Worm (Caenorhabditis elegans) whole organism, L2 larva: ENCODE measurements around the gene Y55F3AM.13.

ENCODE experiments used
- C34F6.9 ChIP-seq: fragments of 150-350 bp; optimal IDR thresholded peaks from 2 replicates; lab custom pipeline; 2014; ENCODE audit warnings: missing biosample characterization, missing genetic modification characterization
- R02D3.7 ChIP-seq: fragments of 150-350 bp; optimal IDR thresholded peaks from 2 replicates; lab custom pipeline; 2014; ENCODE audit warnings: missing biosample characterization, missing genetic modification characterization
- ZK546.5 ChIP-seq: sonication (generic microtip); optimal IDR thresholded peaks from 2 replicates; lab custom pipeline; 2017; ENCODE audit warnings: missing biosample characterization, missing genetic modification characterization
- alr-1 ChIP-seq: fragments of 150-350 bp; optimal IDR thresholded peaks from 2 replicates; lab custom pipeline; 2014; ENCODE audit warnings: missing biosample characterization, missing genetic modification characterization
- aly-2 ChIP-seq: fragments of 150-350 bp; optimal IDR thresholded peaks from 2 replicates; lab custom pipeline; 2014; ENCODE audit warnings: missing biosample characterization, missing genetic modification characterization
- ama-1 ChIP-seq: fragments of 150-350 bp; optimal IDR thresholded peaks from 2 replicates; lab custom pipeline; 2018; ENCODE audit warnings: inconsistent platforms
- ceh-16 ChIP-seq: fragments of 150-350 bp; optimal IDR thresholded peaks from 2 replicates; lab custom pipeline; 2014; ENCODE audit warnings: missing biosample characterization, missing genetic modification characterization
- crh-2 ChIP-seq: sonication (generic microtip); optimal IDR thresholded peaks from 2 replicates; lab custom pipeline; 2017; ENCODE audit warnings: missing biosample characterization, missing genetic modification characterization
- dmd-4 ChIP-seq: sonication (generic microtip); optimal IDR thresholded peaks from 2 replicates; lab custom pipeline; 2017; ENCODE audit warnings: missing biosample characterization, missing genetic modification characterization
- egl-27 ChIP-seq: sonication (generic microtip); optimal IDR thresholded peaks from 3 replicates; lab custom pipeline; 2017; ENCODE audit warnings: missing biosample characterization, missing genetic modification reagents, missing genetic modification characterization
- elt-1 ChIP-seq: fragments of 150-350 bp; optimal IDR thresholded peaks from 2 replicates; lab custom pipeline; 2014; ENCODE audit warnings: missing biosample characterization, missing genetic modification characterization
- elt-3 ChIP-seq: sonication (generic microtip); optimal IDR thresholded peaks from 2 replicates; lab custom pipeline; 2017; ENCODE audit warnings: missing biosample characterization, missing genetic modification characterization
- fos-1 ChIP-seq: fragments of 150-350 bp; optimal IDR thresholded peaks from 2 replicates; lab custom pipeline; 2014; ENCODE audit warnings: missing biosample characterization, missing genetic modification characterization
- gmeb-1 ChIP-seq: fragments of 150-350 bp; optimal IDR thresholded peaks from 2 replicates; lab custom pipeline; 2014; ENCODE audit warnings: missing biosample characterization, missing genetic modification characterization
- lin-11 ChIP-seq: fragments of 150-350 bp; sonication (generic microtip); optimal IDR thresholded peaks from 2 replicates; lab custom pipeline; 2014; ENCODE audit warnings: missing biosample characterization, missing genetic modification characterization, inconsistent platforms, mixed read lengths
- lin-13 ChIP-seq: fragments of 150-350 bp; optimal IDR thresholded peaks from 2 replicates; lab custom pipeline; 2014; ENCODE audit warnings: missing biosample characterization, missing genetic modification reagents, missing genetic modification characterization
- lin-39 ChIP-seq: fragments of 150-350 bp; optimal IDR thresholded peaks from 2 replicates; lab custom pipeline; 2014; ENCODE audit warnings: missing biosample characterization, missing genetic modification reagents, missing genetic modification characterization
- lsy-2 ChIP-seq, 2 experiments: fragments of 150-350 bp in 1 of 2; sonication (generic microtip) in 1 of 2; optimal IDR thresholded peaks; 2 replicates each; lab custom pipeline; 2014 to 2017; ENCODE audit warnings: missing biosample characterization in 2 of 2, missing genetic modification characterization in 2 of 2
- mdl-1 ChIP-seq, 2 experiments: fragments of 150-350 bp in 1 of 2; sonication (generic microtip) in 1 of 2; optimal IDR thresholded peaks; 2 replicates each; lab custom pipeline; 2017; ENCODE audit warnings: missing biosample characterization in 2 of 2, missing genetic modification characterization in 2 of 2
- nhr-10 ChIP-seq: sonication (generic microtip); optimal IDR thresholded peaks from 2 replicates; lab custom pipeline; 2017; ENCODE audit warnings: missing biosample characterization, missing genetic modification characterization
- nhr-11 ChIP-seq: fragments of 150-350 bp; optimal IDR thresholded peaks from 2 replicates; lab custom pipeline; 2014; ENCODE audit warnings: missing biosample characterization, missing genetic modification characterization
- nhr-12 ChIP-seq: fragments of 150-350 bp; optimal IDR thresholded peaks from 2 replicates; lab custom pipeline; 2014; ENCODE audit warnings: missing biosample characterization, missing genetic modification characterization
- nhr-129 ChIP-seq: fragments of 150-350 bp; optimal IDR thresholded peaks from 2 replicates; lab custom pipeline; 2014; ENCODE audit warnings: missing biosample characterization, missing genetic modification characterization
- nhr-21 ChIP-seq: fragments of 150-350 bp; optimal IDR thresholded peaks from 2 replicates; lab custom pipeline; 2014; ENCODE audit warnings: missing biosample characterization, missing genetic modification characterization
- nhr-23 ChIP-seq: fragments of 150-350 bp; optimal IDR thresholded peaks from 2 replicates; lab custom pipeline; 2014; ENCODE audit warnings: missing biosample characterization, missing genetic modification reagents, missing genetic modification characterization
- nhr-237 ChIP-seq: fragments of 150-350 bp; optimal IDR thresholded peaks from 2 replicates; lab custom pipeline; 2014; ENCODE audit warnings: missing biosample characterization, missing genetic modification characterization
- nhr-25 ChIP-seq: fragments of 150-350 bp; sonication (generic microtip); optimal IDR thresholded peaks from 3 replicates; lab custom pipeline; 2014; ENCODE audit warnings: missing biosample characterization, missing genetic modification characterization
- nhr-6 ChIP-seq: fragments of 150-350 bp; optimal IDR thresholded peaks from 2 replicates; lab custom pipeline; 2014; ENCODE audit warnings: missing biosample characterization, missing genetic modification characterization
- nhr-77 ChIP-seq: fragments of 150-350 bp; optimal IDR thresholded peaks from 2 replicates; lab custom pipeline; 2014; ENCODE audit warnings: missing biosample characterization, missing genetic modification characterization
- peb-1 ChIP-seq: fragments of 150-350 bp; optimal IDR thresholded peaks from 2 replicates; lab custom pipeline; 2014; ENCODE audit warnings: missing biosample characterization, missing genetic modification characterization
- skn-1 ChIP-seq: sonication (generic microtip); optimal IDR thresholded peaks from 2 replicates; lab custom pipeline; 2017; ENCODE audit warnings: missing biosample characterization, missing genetic modification characterization
- sma-3 ChIP-seq: sonication (generic microtip); optimal IDR thresholded peaks from 2 replicates; lab custom pipeline; 2016; ENCODE audit warnings: missing genetic modification reagents, missing genetic modification characterization, missing compliant biosample characterization
- snpc-4 ChIP-seq: fragments of 150-350 bp; optimal IDR thresholded peaks from 2 replicates; lab custom pipeline; 2014; ENCODE audit warnings: missing biosample characterization, missing genetic modification characterization
- unc-39 ChIP-seq: fragments of 150-350 bp; optimal IDR thresholded peaks from 2 replicates; lab custom pipeline; 2014; ENCODE audit warnings: missing biosample characterization, missing genetic modification characterization
- unc-55 ChIP-seq: fragments of 150-350 bp; sonication (generic microtip); optimal IDR thresholded peaks from 3 replicates; lab custom pipeline; 2014; ENCODE audit warnings: missing biosample characterization, missing genetic modification reagents, missing genetic modification characterization
- unc-62 ChIP-seq: fragments of 150-350 bp; optimal IDR thresholded peaks from 2 replicates; lab custom pipeline; 2014; ENCODE audit warnings: missing biosample characterization, missing genetic modification reagents, missing genetic modification characterization
- zag-1 ChIP-seq: fragments of 150-350 bp; optimal IDR thresholded peaks from 2 replicates; lab custom pipeline; 2014; ENCODE audit warnings: missing biosample characterization, missing genetic modification characterization
- ztf-1 ChIP-seq: fragments of 200-800 bp; sonication (Bioruptor generic); conservative IDR thresholded peaks from 2 replicates; pipeline ENCODE4 v1.3.6; 2022; ENCODE audit warnings: missing genetic modification characterization, missing compliant biosample characterization
- ztf-11 ChIP-seq: sonication (generic microtip); optimal IDR thresholded peaks from 2 replicates; lab custom pipeline; 2017; ENCODE audit warnings: missing biosample characterization, missing genetic modification characterization
- ztf-4 ChIP-seq: fragments of 150-350 bp; optimal IDR thresholded peaks from 2 replicates; lab custom pipeline; 2014; ENCODE audit warnings: missing biosample characterization, missing genetic modification characterization

Gene Y55F3AM.13

ce11 chrIV:1011776-1012175, 44.3 kb downstream of the Y55F3AM.13 start:
- TF ChIP-seq lin-11 (tag; lab: Kevin White, UChicago) (no peak), ama-1 (lab: Kevin White, UChicago) (no peak), ztf-1 (no peak), unc-39 (tag; lab: Kevin White, UChicago) (no peak), crh-2 (tag; lab: Kevin White, UChicago) (no peak), snpc-4 (no peak), nhr-21 (tag; lab: Kevin White, UChicago) (no peak), dmd-4 (tag; lab: Kevin White, UChicago) (no peak)
- TF ChIP-seq, all 48 proteins: peak for 0

- TF ChIP-seq nhr-23 (tag; lab: Kevin White, UChicago) = no peak
- TF ChIP-seq ceh-16 = no peak
- TF ChIP-seq alr-1 (tag; lab: Kevin White, UChicago) = no peak
- no peak for TF ChIP-seq ama-1 (lab: Kevin White, UChicago)
- TF ChIP-seq peb-1 (tag; lab: Kevin White, UChicago) = no peak
- no peak for TF ChIP-seq mdl-1 (tag; optimal IDR thresholded peaks at IDR 0.05; lab: Kevin White, UChicago)
- no peak for TF ChIP-seq unc-62 (GFP tag; lab: Kevin White, UChicago)
- TF ChIP-seq nhr-25 (tag; lab: Kevin White, UChicago) = no peak
- TF ChIP-seq, all 48 proteins: peak for 0
Measured at ce11 chrIV:1010212-1010611, 45.9 kb downstream of the Y55F3AM.13 start, which contains the start of gene atg-3. atg-3 (plus strand) TSS chrIV:1010512.

ce11 chrIV:1009546-1009945, 46.6 kb downstream of the Y55F3AM.13 start, which contains the start of gene Y55F3AM.9:
Y55F3AM.9 (minus strand) TSS chrIV:1009734.
- TF ChIP-seq C34F6.9 (tag; lab: Kevin White, UChicago) (peak; percentile 66), crh-2 (tag; lab: Kevin White, UChicago) (peak; percentile 20), nhr-77 (tag; lab: Kevin White, UChicago) (no peak), aly-2 (tag; lab: Kevin White, UChicago) (no peak), lsy-2 (tag; optimal IDR thresholded peaks at IDR 0.05; lab: Kevin White, UChicago) (peak; percentile 33 to 76), dmd-4 (tag; lab: Kevin White, UChicago) (no peak), fos-1 (tag; lab: Kevin White, UChicago) (peak; percentile 27), nhr-11 (tag; lab: Kevin White, UChicago) (no peak), gmeb-1 (tag; lab: Kevin White, UChicago) (peak; percentile 34), skn-1 (tag; lab: Kevin White, UChicago) (no peak), unc-55 (peak; percentile 64), zag-1 (tag; lab: Kevin White, UChicago) (no peak), nhr-129 (tag; lab: Kevin White, UChicago) (peak; percentile 42), ama-1 (lab: Kevin White, UChicago) (peak; percentile 18), sma-3 (GFP tag; lab: Kevin White, UChicago) (no peak), R02D3.7 (tag; lab: Kevin White, UChicago) (no peak), ceh-16 (no peak), nhr-237 (tag; lab: Kevin White, UChicago) (no peak)

ce11 chrIV:1006662-1007061, 49.5 kb downstream of the Y55F3AM.13 start:
- TF ChIP-seq dmd-4 (tag; lab: Kevin White, UChicago) (no peak), mdl-1 (tag; optimal IDR thresholded peaks at IDR 0.05; lab: Kevin White, UChicago) (no peak), elt-3 (tag; lab: Kevin White, UChicago) (no peak), ztf-11 (tag; lab: Kevin White, UChicago) (no peak), nhr-237 (tag; lab: Kevin White, UChicago) (no peak), nhr-77 (tag; lab: Kevin White, UChicago) (no peak), lin-13 (GFP tag; lab: Kevin White, UChicago) (no peak), zag-1 (tag; lab: Kevin White, UChicago) (no peak), peb-1 (tag; lab: Kevin White, UChicago) (no peak)

ce11 chrIV:1005761-1006160, 50.4 kb downstream of the Y55F3AM.13 start, which contains the start of gene immp-2:
immp-2 (minus strand) TSS chrIV:1005861.
- no peak for TF ChIP-seq nhr-23 (tag; lab: Kevin White, UChicago)
- no peak for TF ChIP-seq lsy-2 (tag; optimal IDR thresholded peaks at IDR 0.05; lab: Kevin White, UChicago)
- TF ChIP-seq dmd-4 (tag; lab: Kevin White, UChicago) = no peak
- no peak for TF ChIP-seq nhr-12 (tag; lab: Kevin White, UChicago)
- TF ChIP-seq nhr-25 (tag; lab: Kevin White, UChicago) = no peak
- TF ChIP-seq skn-1 (tag; lab: Kevin White, UChicago) = no peak
- no peak for TF ChIP-seq nhr-10 (tag; lab: Kevin White, UChicago)
- no peak for TF ChIP-seq unc-62 (GFP tag; lab: Kevin White, UChicago)
- TF ChIP-seq lin-13 (GFP tag; lab: Kevin White, UChicago) = no peak
- TF ChIP-seq nhr-6 (tag; lab: Kevin White, UChicago) = no peak
- TF ChIP-seq egl-27 (tag; lab: Kevin White, UChicago) = no peak
- no peak for TF ChIP-seq nhr-77 (tag; lab: Kevin White, UChicago)
- no peak for TF ChIP-seq elt-3 (tag; lab: Kevin White, UChicago)
- no peak for TF ChIP-seq lin-11 (tag; lab: Kevin White, UChicago)
- no peak for TF ChIP-seq elt-1 (tag; lab: Kevin White, UChicago)
- no peak for TF ChIP-seq ama-1 (lab: Kevin White, UChicago)
- TF ChIP-seq lin-39 = no peak
- TF ChIP-seq ZK546.5 (tag; lab: Kevin White, UChicago) = no peak
- no peak for TF ChIP-seq ztf-4 (tag; lab: Kevin White, UChicago)
